Worm (Caenorhabditis elegans): ENCODE data around the gene wdr-62.

Gene wdr-62

ce11 chrV:9444618-9445017 is 770 bp downstream of the wdr-62 start:
- no peak for TF ChIP-seq unc-62 (GFP tag; optimal IDR thresholded peaks at IDR 0.05)

- TF ChIP-seq unc-62 (GFP tag; optimal IDR thresholded peaks at IDR 0.05): no peak
These were observed 7.6 kb downstream of the wdr-62 start for ce11 chrV:9451485-9451884.

- TF ChIP-seq unc-62 (GFP tag; optimal IDR thresholded peaks at IDR 0.05): no peak
These were observed 9.5 kb downstream of the wdr-62 start for ce11 chrV:9453333-9453732.

ce11 chrV:9453933-9454332 is 10.1 kb downstream of the wdr-62 start:
- no peak for TF ChIP-seq unc-62 (GFP tag; optimal IDR thresholded peaks at IDR 0.05)

ce11 chrV:9457535-9457934 is 13.7 kb downstream of the wdr-62 start:
- no peak for TF ChIP-seq unc-62 (GFP tag; optimal IDR thresholded peaks at IDR 0.05)

ce11 chrV:9462605-9463004 is 18.8 kb downstream of the wdr-62 start, which contains the start of gene F07D3.3:
TSS of gene F07D3.3 (minus strand) at chrV:9462705.
- no peak for TF ChIP-seq unc-62 (GFP tag; optimal IDR thresholded peaks at IDR 0.05)

- TF ChIP-seq unc-62 (GFP tag; optimal IDR thresholded peaks at IDR 0.05): no peak
These were observed 21.7 kb downstream of the wdr-62 start for ce11 chrV:9465529-9465928.

- TF ChIP-seq unc-62 (GFP tag; optimal IDR thresholded peaks at IDR 0.05): no peak
These were observed 27.8 kb downstream of the wdr-62 start, which contains the start of gene flp-6 for ce11 chrV:9471675-9472074. TSS of gene flp-6 (plus strand) at chrV:9471975.

ce11 chrV:9473924-9474323 is 30.1 kb downstream of the wdr-62 start:
- TF ChIP-seq unc-62 (GFP tag; optimal IDR thresholded peaks at IDR 0.05): no peak

- TF ChIP-seq unc-62 (GFP tag; optimal IDR thresholded peaks at IDR 0.05): no peak
These were observed 34.0 kb downstream of the wdr-62 start, which contains the start of gene nas-3 for ce11 chrV:9477863-9478262. TSS of gene nas-3 (plus strand) at chrV:9478163.

ce11 chrV:9480566-9480965 is 36.7 kb downstream of the wdr-62 start, which contains the start of gene K06A4.6:
TSS of gene K06A4.6 (minus strand) at chrV:9480666.
- no peak for TF ChIP-seq unc-62 (GFP tag; optimal IDR thresholded peaks at IDR 0.05)

- TF ChIP-seq unc-62 (GFP tag; optimal IDR thresholded peaks at IDR 0.05): no peak
These were observed 39.9 kb downstream of the wdr-62 start, which contains the start of gene K06A4.2 for ce11 chrV:9483738-9484256. TSS of gene K06A4.2 (plus strand) at chrV:9484206.

- TF ChIP-seq unc-62 (GFP tag; optimal IDR thresholded peaks at IDR 0.05): no peak
These were observed 41.7 kb downstream of the wdr-62 start for ce11 chrV:9485508-9485907.

ce11 chrV:9489411-9489810 is 45.6 kb downstream of the wdr-62 start, which contains the start of gene K06A4.10:
TSS of gene K06A4.10 (minus strand) at chrV:9489800.
- no peak for TF ChIP-seq unc-62 (GFP tag; optimal IDR thresholded peaks at IDR 0.05)

ce11 chrV:9491440-9492160 is 47.8 kb downstream of the wdr-62 start, which contains the start of gene K06A4.7:
TSS of gene K06A4.7 (minus strand) at chrV:9491490.
- no peak for TF ChIP-seq unc-62 (GFP tag; optimal IDR thresholded peaks at IDR 0.05)

ce11 chrV:9492460-9492859 is 48.6 kb downstream of the wdr-62 start:
- TF ChIP-seq unc-62 (GFP tag; optimal IDR thresholded peaks at IDR 0.05): no peak

ce11 chrV:9496742-9497141 is 52.9 kb downstream of the wdr-62 start, which contains the start of gene gsnl-1:
TSS of gene gsnl-1 (plus strand) at chrV:9497042.
- no peak for TF ChIP-seq unc-62 (GFP tag; optimal IDR thresholded peaks at IDR 0.05)

Measured in whole organism, dauer.